Fruit fly (Drosophila melanogaster): ENCODE results near the gene pelo.

pelo gene

dm6 chr2L:9700454-9700853, at the start of gene pelo (continued):
- TF ChIP-seq CG18764 (GFP tag; optimal IDR thresholded peaks at IDR 0.05) (peak; percentile 36), CG42726 (GFP tag; IDR thresholded peaks at IDR 0.05; ENCODE audit: partially characterized antibody) (no peak), pnt (GFP tag; optimal IDR thresholded peaks at IDR 0.05) (no peak), kah (GFP tag; optimal IDR thresholded peaks at IDR 0.05) (peak; percentile 54), Dek (tag; optimal IDR thresholded peaks at IDR 0.05) (peak; percentile 72), Meics (GFP tag; optimal IDR thresholded peaks at IDR 0.05) (peak; percentile 74), CG14014 (GFP tag; IDR thresholded peaks at IDR 0.05) (peak; percentile 58; the same call in 1 of the 2 replicates), croc (GFP tag; conservative IDR thresholded peaks at IDR 0.05) (no peak), CG2712 (tag; optimal IDR thresholded peaks at IDR 0.05) (peak; percentile 83), CG7963 (GFP tag; IDR thresholded peaks at IDR 0.05; ENCODE audit: partially characterized antibody) (no peak), CG2120 (GFP tag; optimal IDR thresholded peaks at IDR 0.05) (peak; percentile 70), Vsx1 (GFP tag; optimal IDR thresholded peaks at IDR 0.05) (peak; percentile 73), salm (tag; optimal IDR thresholded peaks at IDR 0.05) (peak; percentile 16), stwl (tag; optimal IDR thresholded peaks at IDR 0.05) (peak; percentile 40), maf-S (GFP tag; optimal IDR thresholded peaks at IDR 0.05) (no peak), CG8944 (GFP tag; optimal IDR thresholded peaks at IDR 0.05) (no peak), CG8765 (GFP tag; IDR thresholded peaks at IDR 0.05) (peak; percentile 45; the same call in 1 of the 2 replicates), CG17568 (GFP tag; optimal IDR thresholded peaks at IDR 0.05) (peak; percentile 28), gcm2 (GFP tag; optimal IDR thresholded peaks at IDR 0.05) (no peak), CG1529 (GFP tag; optimal IDR thresholded peaks at IDR 0.05) (peak; percentile 37), gsb (GFP tag; IDR thresholded peaks at IDR 0.05) (no peak), zf30C (GFP tag; optimal IDR thresholded peaks at IDR 0.05) (no peak), Xrp1 (GFP tag; IDR thresholded peaks at IDR 0.05) (peak; percentile 77), CG11247 (GFP tag; IDR thresholded peaks at IDR 0.05) (0 out of 2 replicates have a peak, but pooled peaks have one; percentile 24), Atf-2 (GFP tag; optimal IDR thresholded peaks at IDR 0.05) (no peak), ac (GFP tag; optimal IDR thresholded peaks at IDR 0.05) (no peak), Dfd (GFP tag; optimal IDR thresholded peaks at IDR 0.05) (no peak), cg (GFP tag; optimal IDR thresholded peaks at IDR 0.05) (no peak), NfI (GFP tag; optimal IDR thresholded peaks at IDR 0.05) (peak; percentile 57), B-H2 (GFP tag; optimal IDR thresholded peaks at IDR 0.05) (peak; percentile 44), tx (GFP tag; optimal IDR thresholded peaks at IDR 0.05) (no peak), Opbp (GFP tag; IDR thresholded peaks at IDR 0.05; ENCODE audit: partially characterized antibody) (no peak), CG15514 (GFP tag; optimal IDR thresholded peaks at IDR 0.05) (peak; percentile 81), slp2 (GFP tag; optimal IDR thresholded peaks at IDR 0.05) (no peak), chif (GFP tag; optimal IDR thresholded peaks at IDR 0.05) (no peak), Lim3 (GFP tag; IDR thresholded peaks at IDR 0.05) (no peak), ttk (GFP tag; IDR thresholded peaks at IDR 0.05) (peak; percentile 54; the same call in 1 of the 2 replicates), lab (GFP tag; optimal IDR thresholded peaks at IDR 0.05) (peak; percentile 81), HHEX (GFP tag; optimal IDR thresholded peaks at IDR 0.05) (peak; percentile 66), CG12744 (GFP tag; optimal IDR thresholded peaks at IDR 0.05) (no peak), gcm (GFP tag; optimal IDR thresholded peaks at IDR 0.05) (peak; percentile 66), CG8388 (GFP tag; optimal IDR thresholded peaks at IDR 0.05) (peak; percentile 64), CG34376 (GFP tag; optimal IDR thresholded peaks at IDR 0.05) (peak; percentile 13), CG3726 (GFP tag; IDR thresholded peaks at IDR 0.05) (no peak), CG4617 (GFP tag; optimal IDR thresholded peaks at IDR 0.05; ENCODE audit: borderline replicate concordance) (peak; percentile 6), sim (GFP tag; IDR thresholded peaks at IDR 0.05) (no peak), vfl (GFP tag; optimal IDR thresholded peaks at IDR 0.05) (peak; percentile 1), CG10366 (GFP tag; IDR thresholded peaks at IDR 0.05) (peak; percentile 45; the same call in 1 of the 2 replicates), CG4360 (GFP tag; IDR thresholded peaks at IDR 0.05) (no peak), slou (GFP tag; optimal IDR thresholded peaks at IDR 0.05) (peak; percentile 30), chm (GFP tag; IDR thresholded peaks at IDR 0.05) (no peak)
